Fruit fly (Drosophila melanogaster): ENCODE results near the gene CG31496.

Gene CG31496

dm6 chr3R:7334613-7335012 is 10.3 kb upstream of the CG31496 start (continued):
- TF ChIP-seq CG7556 (GFP tag; optimal IDR thresholded peaks at IDR 0.05), result no peak
- TF ChIP-seq tin (GFP tag; optimal IDR thresholded peaks at IDR 0.05), result no peak
- TF ChIP-seq sr (GFP tag; IDR thresholded peaks at IDR 0.05), result no peak
- TF ChIP-seq CG10366 (GFP tag; IDR thresholded peaks at IDR 0.05), result 0 out of 2 replicates have a peak, but pooled peaks have one; percentile 20
- TF ChIP-seq Dref (GFP tag; IDR thresholded peaks at IDR 0.05), result no peak
- peak; percentile 40 for TF ChIP-seq CG13424 (tag; optimal IDR thresholded peaks at IDR 0.05)
- no peak for TF ChIP-seq MESR4 (GFP tag; optimal IDR thresholded peaks at IDR 0.05)
- TF ChIP-seq CG9609 (GFP tag; optimal IDR thresholded peaks at IDR 0.05), result no peak
- TF ChIP-seq danr (GFP tag; IDR thresholded peaks at IDR 0.05), result no peak
- TF ChIP-seq nerfin-1 (tag; optimal IDR thresholded peaks at IDR 0.05), result no peak
- TF ChIP-seq CG4730 (GFP tag; IDR thresholded peaks at IDR 0.05), result no peak
- TF ChIP-seq CG4820 (GFP tag; optimal IDR thresholded peaks at IDR 0.05), result no peak
- TF ChIP-seq fd96Cb (tag; optimal IDR thresholded peaks at IDR 0.05), result peak; percentile 6
- no peak for TF ChIP-seq bigmax (GFP tag; optimal IDR thresholded peaks at IDR 0.05)
- no peak for TF ChIP-seq CG3995 (GFP tag; optimal IDR thresholded peaks at IDR 0.05)
- TF ChIP-seq mam (GFP tag; optimal IDR thresholded peaks at IDR 0.05), result no peak
- no peak for TF ChIP-seq ham (GFP tag; IDR thresholded peaks at IDR 0.05)
- TF ChIP-seq CG32767 (GFP tag; IDR thresholded peaks at IDR 0.05), result no peak
- no peak for TF ChIP-seq Jarid2 (GFP tag; optimal IDR thresholded peaks at IDR 0.05)
- no peak for TF ChIP-seq CG8359 (GFP tag; optimal IDR thresholded peaks at IDR 0.05; ENCODE audit: borderline replicate concordance)
- TF ChIP-seq CG14441 (GFP tag; IDR thresholded peaks at IDR 0.05), result 0 out of 2 replicates have a peak, but pooled peaks have one; percentile 24
- TF ChIP-seq ab (GFP tag; optimal IDR thresholded peaks at IDR 0.05), result no peak
- no peak for TF ChIP-seq gfzf (GFP tag; optimal IDR thresholded peaks at IDR 0.05)
- TF ChIP-seq cato (GFP tag; optimal IDR thresholded peaks at IDR 0.05; ENCODE audit: borderline replicate concordance), result no peak
- no peak for TF ChIP-seq CG12236 (GFP tag; optimal IDR thresholded peaks at IDR 0.05)
- no peak for TF ChIP-seq her (GFP tag; optimal IDR thresholded peaks at IDR 0.05)
- TF ChIP-seq D (optimal IDR thresholded peaks at IDR 0.05), result no peak
- no peak for TF ChIP-seq D (GFP tag; optimal IDR thresholded peaks at IDR 0.05)
- no peak for TF ChIP-seq CG14667 (GFP tag; IDR thresholded peaks at IDR 0.05)
- no peak for TF ChIP-seq Dbx (GFP tag; IDR thresholded peaks at IDR 0.05)
- no peak for TF ChIP-seq Pdp1 (GFP tag; optimal IDR thresholded peaks at IDR 0.05)
- TF ChIP-seq CG3281 (GFP tag; optimal IDR thresholded peaks at IDR 0.05), result no peak
- TF ChIP-seq CG16863 (GFP tag; optimal IDR thresholded peaks at IDR 0.05), result no peak
- TF ChIP-seq usp (GFP tag; optimal IDR thresholded peaks at IDR 0.05), result no peak
- no peak for TF ChIP-seq H15 (GFP tag; IDR thresholded peaks at IDR 0.05)
- peak; percentile 39; the same call in 1 of the 2 replicates for TF ChIP-seq slbo (GFP tag; IDR thresholded peaks at IDR 0.05)
- no peak for TF ChIP-seq emc (GFP tag; optimal IDR thresholded peaks at IDR 0.05)
- no peak for TF ChIP-seq oc (tag; optimal IDR thresholded peaks at IDR 0.05)
- no peak for TF ChIP-seq Side (GFP tag; optimal IDR thresholded peaks at IDR 0.05)
- TF ChIP-seq kay (GFP tag; optimal IDR thresholded peaks at IDR 0.05), result no peak
- TF ChIP-seq caup (GFP tag; optimal IDR thresholded peaks at IDR 0.05; ENCODE audit: severe bottlenecking), result peak; percentile 27
- TF ChIP-seq CG10321 (GFP tag; IDR thresholded peaks at IDR 0.05), result no peak
- TF ChIP-seq lmd (GFP tag; IDR thresholded peaks at IDR 0.05), result no peak
- no peak for TF ChIP-seq CG12769 (tag; optimal IDR thresholded peaks at IDR 0.05)
- TF ChIP-seq CG7271 (tag; optimal IDR thresholded peaks at IDR 0.05), result no peak
- TF ChIP-seq Kr (GFP tag; optimal IDR thresholded peaks at IDR 0.05), result no peak
- TF ChIP-seq hbn (GFP tag; IDR thresholded peaks at IDR 0.05; ENCODE audit: partially characterized antibody), result no peak
- no peak for TF ChIP-seq NC2α (GFP tag; optimal IDR thresholded peaks at IDR 0.05)
- TF ChIP-seq CG12155 (GFP tag; optimal IDR thresholded peaks at IDR 0.05), result no peak
- TF ChIP-seq CkIIα-i1 (GFP tag; IDR thresholded peaks at IDR 0.05), result no peak
- TF ChIP-seq CG17568 (GFP tag; optimal IDR thresholded peaks at IDR 0.05), result no peak
- TF ChIP-seq CG12942 (GFP tag; optimal IDR thresholded peaks at IDR 0.05), result no peak
- TF ChIP-seq maf-S (GFP tag; optimal IDR thresholded peaks at IDR 0.05), result no peak
